Fruit fly (Drosophila melanogaster) whole organism, embryonic: Measurements from ENCODE around the gene CG16959.

Experiments used
- CG10431 ChIP-seq: fragments of 200-800 bp; sonication (Bioruptor generic); optimal IDR thresholded peaks from 3 replicates; lab custom pipeline; 2018; ENCODE audit warnings: missing biosample characterization, mild to moderate bottlenecking, missing genetic modification characterization
- CG10654 ChIP-seq: fragments of 200-800 bp; sonication (Bioruptor generic); optimal IDR thresholded peaks from 2 replicates; lab custom pipeline; 2016; ENCODE audit warnings: missing biosample characterization, missing genetic modification characterization
- CG11560 ChIP-seq: fragments of 200-800 bp; sonication (Bioruptor generic); IDR thresholded peaks from 3 replicates; pipeline ENCODE4 v1.3.6; 2022; ENCODE audit warnings: missing biosample characterization, missing genetic modification characterization
- CG12155 ChIP-seq: fragments of 200-800 bp; sonication (Bioruptor generic); optimal IDR thresholded peaks from 3 replicates; lab custom pipeline; 2016; ENCODE audit warnings: missing biosample characterization, missing genetic modification characterization
- CG14710 ChIP-seq: fragments of 200-800 bp; sonication (Bioruptor generic); optimal IDR thresholded peaks from 3 replicates; lab custom pipeline; 2019; ENCODE audit warnings: missing biosample characterization, mild to moderate bottlenecking, missing genetic modification characterization, moderate library complexity
- CG1602 ChIP-seq: fragments of 200-800 bp; sonication (Bioruptor generic); optimal IDR thresholded peaks from 3 replicates; lab custom pipeline; 2016; ENCODE audit warnings: missing biosample characterization, missing genetic modification characterization
- CG17568 ChIP-seq: fragments of 200-800 bp; sonication (Bioruptor generic); optimal IDR thresholded peaks from 2 replicates; lab custom pipeline; 2018; ENCODE audit warnings: missing biosample characterization, mild to moderate bottlenecking, missing genetic modification characterization, moderate library complexity
- CG18599 ChIP-seq: fragments of 200-800 bp; sonication (Bioruptor generic); optimal IDR thresholded peaks from 3 replicates; lab custom pipeline; 2017; ENCODE audit warnings: missing biosample characterization, missing genetic modification characterization, mild to moderate bottlenecking, moderate library complexity, missing genetic modification reagents
- CG18619 ChIP-seq: fragments of 200-800 bp; sonication (Bioruptor generic); optimal IDR thresholded peaks from 3 replicates; lab custom pipeline; 2017; ENCODE audit warnings: missing biosample characterization, mild to moderate bottlenecking, missing genetic modification characterization
- CG2116 ChIP-seq: fragments of 200-800 bp; sonication (Bioruptor generic); optimal IDR thresholded peaks from 3 replicates; lab custom pipeline; 2018; ENCODE audit warnings: missing biosample characterization, mild to moderate bottlenecking, missing genetic modification characterization
- CG2120 ChIP-seq: fragments of 200-800 bp; sonication (Bioruptor generic); optimal IDR thresholded peaks from 3 replicates; lab custom pipeline; 2016; ENCODE audit warnings: missing biosample characterization, missing genetic modification characterization
- CG2678 ChIP-seq: fragments of 200-800 bp; sonication (Bioruptor generic); optimal IDR thresholded peaks from 3 replicates; lab custom pipeline; 2019; ENCODE audit warnings: missing biosample characterization, mild to moderate bottlenecking, missing genetic modification characterization, moderate library complexity
- CG3281 ChIP-seq: fragments of 200-800 bp; sonication (Bioruptor generic); optimal IDR thresholded peaks from 3 replicates; lab custom pipeline; 2017; ENCODE audit warnings: missing biosample characterization, mild to moderate bottlenecking, missing genetic modification characterization
- CG3995 ChIP-seq: fragments of 200-800 bp; sonication (Bioruptor generic); optimal IDR thresholded peaks from 3 replicates; lab custom pipeline; 2016; ENCODE audit warnings: missing biosample characterization, missing genetic modification characterization
- CG4854 ChIP-seq: fragments of 200-800 bp; sonication (Bioruptor generic); optimal IDR thresholded peaks from 2 replicates; lab custom pipeline; 2016; ENCODE audit warnings: missing biosample characterization, missing genetic modification characterization, inconsistent platforms
- CG7839 ChIP-seq: fragments of 200-800 bp; sonication (Bioruptor generic); optimal IDR thresholded peaks from 3 replicates; lab custom pipeline; 2018; ENCODE audit warnings: missing biosample characterization, mild to moderate bottlenecking, missing genetic modification characterization, moderate library complexity
- CG8359 ChIP-seq: fragments of 200-800 bp; sonication (Bioruptor generic); optimal IDR thresholded peaks from 2 replicates; lab custom pipeline; 2017; ENCODE audit warnings: missing biosample characterization, mild to moderate bottlenecking, missing genetic modification characterization, borderline replicate concordance
- CG9797 ChIP-seq: fragments of 200-800 bp; sonication (Bioruptor generic); optimal IDR thresholded peaks from 3 replicates; lab custom pipeline; 2018; ENCODE audit warnings: missing biosample characterization, mild to moderate bottlenecking, missing genetic modification characterization
- CrebB ChIP-seq: fragments of 200-800 bp; sonication (Bioruptor generic); optimal IDR thresholded peaks from 3 replicates; lab custom pipeline; 2018; ENCODE audit warnings: missing biosample characterization, mild to moderate bottlenecking, missing genetic modification characterization
- E2f2 ChIP-seq: fragments of 200-800 bp; sonication (Bioruptor generic); IDR thresholded peaks from 2 replicates; pipeline ENCODE4 v1.3.6; 2022; ENCODE audit warnings: missing biosample characterization, missing genetic modification characterization
- Gsc ChIP-seq: fragments of 200-800 bp; sonication (Bioruptor generic); IDR thresholded peaks from 2 replicates; pipeline ENCODE4 v1.3.6; 2022; ENCODE audit warnings: missing biosample characterization, missing genetic modification characterization
- Jarid2 ChIP-seq: fragments of 200-800 bp; sonication (Bioruptor generic); optimal IDR thresholded peaks from 3 replicates; lab custom pipeline; 2017; ENCODE audit warnings: mild to moderate bottlenecking, missing biosample characterization, missing genetic modification reagents, missing genetic modification characterization
- MBD-R2 ChIP-seq: fragments of 200-800 bp; sonication (Bioruptor generic); IDR thresholded peaks from 2 replicates; pipeline ENCODE4 v1.3.6; 2022; ENCODE audit warnings: missing biosample characterization, missing genetic modification characterization
- NfI ChIP-seq: fragments of 200-800 bp; sonication (Bioruptor generic); optimal IDR thresholded peaks from 3 replicates; lab custom pipeline; 2018; ENCODE audit warnings: missing biosample characterization, mild to moderate bottlenecking, missing genetic modification characterization, moderate library complexity
- Oli ChIP-seq: fragments of 200-800 bp; sonication (Bioruptor generic); optimal IDR thresholded peaks from 2 replicates; lab custom pipeline; 2018; ENCODE audit warnings: missing biosample characterization, mild to moderate bottlenecking, missing genetic modification characterization, moderate library complexity
- Spps ChIP-seq: fragments of 200-800 bp; sonication (Bioruptor generic); optimal IDR thresholded peaks from 2 replicates; lab custom pipeline; 2018; ENCODE audit warnings: missing biosample characterization, mild to moderate bottlenecking, missing genetic modification characterization
- YL-1 ChIP-seq: fragments of 200-800 bp; sonication (Bioruptor generic); optimal IDR thresholded peaks from 3 replicates; lab custom pipeline; 2017; ENCODE audit warnings: missing biosample characterization, mild to moderate bottlenecking, missing genetic modification characterization
- ato ChIP-seq: fragments of 200-800 bp; sonication (Bioruptor generic); IDR thresholded peaks from 2 replicates; pipeline ENCODE4 v1.3.6; 2022; ENCODE audit warnings: missing biosample characterization, missing genetic modification characterization; ENCODE audit not compliant: partially characterized antibody
- az2 ChIP-seq: fragments of 200-800 bp; sonication (Bioruptor generic); optimal IDR thresholded peaks from 3 replicates; lab custom pipeline; 2016; ENCODE audit warnings: missing biosample characterization, missing genetic modification characterization
- crc ChIP-seq: fragments of 200-800 bp; sonication (Bioruptor generic); optimal IDR thresholded peaks from 2 replicates; lab custom pipeline; 2016; ENCODE audit warnings: missing biosample characterization, missing genetic modification characterization
- dan ChIP-seq: fragments of 200-800 bp; sonication (Bioruptor generic); IDR thresholded peaks from 2 replicates; pipeline ENCODE4 v1.3.6; 2022; ENCODE audit warnings: missing biosample characterization, missing genetic modification characterization
- dm ChIP-seq: fragments of 200-800 bp; sonication (Bioruptor generic); optimal IDR thresholded peaks from 3 replicates; lab custom pipeline; 2016; ENCODE audit warnings: missing biosample characterization, missing genetic modification characterization
- dmrt99B ChIP-seq: fragments of 200-800 bp; sonication (Bioruptor generic); optimal IDR thresholded peaks from 2 replicates; lab custom pipeline; 2018; ENCODE audit warnings: missing biosample characterization, mild to moderate bottlenecking, missing genetic modification characterization, moderate library complexity
- emc ChIP-seq: fragments of 200-800 bp; sonication (Bioruptor generic); optimal IDR thresholded peaks from 2 replicates; lab custom pipeline; 2016; ENCODE audit warnings: missing biosample characterization, missing genetic modification characterization
- esg ChIP-seq: fragments of 200-800 bp; sonication (Bioruptor generic); conservative IDR thresholded peaks from 2 replicates; pipeline ENCODE4 v1.3.6; 2022; ENCODE audit warnings: missing biosample characterization, missing genetic modification characterization
- ewg ChIP-seq: fragments of 200-800 bp; sonication (Bioruptor generic); optimal IDR thresholded peaks from 3 replicates; lab custom pipeline; 2017; ENCODE audit warnings: mild to moderate bottlenecking, missing biosample characterization, missing genetic modification reagents, missing genetic modification characterization
- gem ChIP-seq: fragments of 200-800 bp; sonication (Bioruptor generic); optimal IDR thresholded peaks from 2 replicates; lab custom pipeline; 2019; ENCODE audit warnings: missing biosample characterization, mild to moderate bottlenecking, missing genetic modification characterization, moderate library complexity
- gro ChIP-seq: fragments of 200-800 bp; sonication (Bioruptor generic); optimal IDR thresholded peaks from 2 replicates; lab custom pipeline; 2016; ENCODE audit warnings: missing biosample characterization, missing genetic modification characterization
- hbn ChIP-seq: fragments of 200-800 bp; sonication (Bioruptor generic); IDR thresholded peaks from 2 replicates; pipeline ENCODE4 v1.3.6; 2022; ENCODE audit warnings: missing biosample characterization, missing genetic modification characterization; ENCODE audit not compliant: partially characterized antibody
- inv ChIP-seq: fragments of 200-800 bp; sonication (Bioruptor generic); IDR thresholded peaks from 2 replicates; pipeline ENCODE4 v1.3.6; 2022; ENCODE audit warnings: missing biosample characterization, missing genetic modification characterization; ENCODE audit not compliant: partially characterized antibody
- nmo ChIP-seq: fragments of 200-800 bp; sonication (Bioruptor generic); optimal IDR thresholded peaks from 2 replicates; lab custom pipeline; 2018; ENCODE audit warnings: missing biosample characterization, mild to moderate bottlenecking, missing genetic modification characterization, moderate library complexity
- oc ChIP-seq: fragments of 200-800 bp; sonication (Bioruptor generic); optimal IDR thresholded peaks from 2 replicates; lab custom pipeline; 2018; ENCODE audit warnings: missing biosample characterization, mild to moderate bottlenecking, missing genetic modification characterization, moderate library complexity
- sens-2 ChIP-seq: fragments of 200-800 bp; sonication (Bioruptor generic); IDR thresholded peaks from 2 replicates; pipeline ENCODE4 v1.3.6; 2022; ENCODE audit warnings: missing biosample characterization, missing genetic modification characterization
- sr ChIP-seq: fragments of 200-800 bp; sonication (Bioruptor generic); IDR thresholded peaks from 3 replicates; pipeline ENCODE4 v1.3.6; 2022; ENCODE audit warnings: missing biosample characterization, missing genetic modification characterization
- stc ChIP-seq: fragments of 200-800 bp; sonication (Bioruptor generic); IDR thresholded peaks from 2 replicates; pipeline ENCODE4 v1.3.6; 2022; ENCODE audit warnings: missing biosample characterization, missing genetic modification characterization
- stwl ChIP-seq: fragments of 200-800 bp; sonication (Bioruptor generic); optimal IDR thresholded peaks from 3 replicates; lab custom pipeline; 2018; ENCODE audit warnings: missing biosample characterization, mild to moderate bottlenecking, missing genetic modification characterization, moderate library complexity
- tll ChIP-seq, 2 experiments: fragments of 200-800 bp in 1 of 2; fragments of >200 bp in 1 of 2; sonication (Bioruptor generic) in 1 of 2; optimal IDR thresholded peaks; 2 replicates each; lab custom pipeline; 2017 to 2019; ENCODE audit warnings: missing biosample characterization in 2 of 2, missing genetic modification characterization in 2 of 2, mild to moderate bottlenecking in 1 of 2, moderate library complexity in 1 of 2
- usp ChIP-seq: fragments of >200 bp; optimal IDR thresholded peaks from 2 replicates; lab custom pipeline; 2017; ENCODE audit warnings: missing biosample characterization, missing genetic modification characterization
- zfh2 ChIP-seq: fragments of 200-800 bp; sonication (Bioruptor generic); optimal IDR thresholded peaks from 2 replicates; lab custom pipeline; 2016; ENCODE audit warnings: missing biosample characterization, missing genetic modification characterization

Gene CG16959

dm6 chr3L:15094589-15095288, 30.4 kb downstream of the CG16959 start, which contains the start of the genes sstn, Plp and GlyRS (continued):
- TF ChIP-seq Gsc: no peak
- TF ChIP-seq CG1602 (GFP tag; lab: Kevin White, UChicago): peak; percentile 26
- TF ChIP-seq oc (tag; lab: Kevin White, UChicago): peak; percentile 26
- TF ChIP-seq CG10431 (GFP tag; lab: Kevin White, UChicago): peak; percentile 7
- TF ChIP-seq NfI (GFP tag; lab: Kevin White, UChicago): peak; percentile 57
- TF ChIP-seq gro (GFP tag; lab: Kevin White, UChicago): no peak
- TF ChIP-seq usp (GFP tag; lab: Kevin White, UChicago): no peak
- no peak for TF ChIP-seq crc (GFP tag; lab: Kevin White, UChicago)
- TF ChIP-seq stc: no peak
- peak in 1 of 2 experiments; percentile 13 for TF ChIP-seq tll (GFP tag; optimal IDR thresholded peaks at IDR 0.05; lab: Kevin White, UChicago)
- no peak for TF ChIP-seq CrebB (tag; lab: Kevin White, UChicago)
- peak; percentile 59 for TF ChIP-seq CG18599 (GFP tag; lab: Kevin White, UChicago)
- TF ChIP-seq CG2120 (GFP tag; lab: Kevin White, UChicago): peak; percentile 22
- TF ChIP-seq E2f2 (GFP tag; lab: Robert Waterston, UW): no peak
- TF ChIP-seq gem (tag; lab: Kevin White, UChicago): peak; percentile 59
- TF ChIP-seq Oli (tag; lab: Kevin White, UChicago): peak; percentile 35
- peak; percentile 14 for TF ChIP-seq zfh2 (GFP tag; lab: Kevin White, UChicago)
- TF ChIP-seq CG11560 (tag; lab: Robert Waterston, UW): no peak
- no peak for TF ChIP-seq CG17568 (GFP tag; lab: Kevin White, UChicago)
- TF ChIP-seq CG12155: peak; percentile 31
- TF ChIP-seq CG10654 (GFP tag; lab: Kevin White, UChicago): peak; percentile 29
- no peak for TF ChIP-seq sr (GFP tag; lab: Robert Waterston, UW)
- TF ChIP-seq CG18619 (GFP tag; lab: Kevin White, UChicago): peak; percentile 57
- TF ChIP-seq inv (GFP tag; lab: Robert Waterston, UW): peak; percentile 49
- no peak for TF ChIP-seq dm (GFP tag; lab: Kevin White, UChicago)
- peak; percentile 39 for TF ChIP-seq CG3281 (GFP tag; lab: Kevin White, UChicago)
- peak; percentile 58 for TF ChIP-seq nmo (GFP tag; lab: Kevin White, UChicago)
- TF ChIP-seq hbn (GFP tag; lab: Robert Waterston, UW): peak; percentile 43; the same call in 1 of the 2 replicates
- TF ChIP-seq Jarid2: peak; percentile 61
- peak; percentile 58 for TF ChIP-seq CG2116 (GFP tag; lab: Kevin White, UChicago)
- no peak for TF ChIP-seq sens-2 (GFP tag; lab: Robert Waterston, UW)
- TF ChIP-seq CG4854 (GFP tag; lab: Kevin White, UChicago): no peak
- TF ChIP-seq stwl (tag; lab: Kevin White, UChicago): peak; percentile 56
- TF ChIP-seq YL-1: peak; percentile 42
- TF ChIP-seq dan (GFP tag; lab: Robert Waterston, UW): no peak
- no peak for TF ChIP-seq esg (GFP tag; lab: Robert Waterston, UW)
- peak; percentile 18 for TF ChIP-seq ewg (GFP tag; lab: Kevin White, UChicago)
- peak; percentile 5 for TF ChIP-seq CG9797 (GFP tag; lab: Kevin White, UChicago)
- peak; percentile 47; the same call in 1 of the 2 replicates for TF ChIP-seq MBD-R2 (GFP tag; lab: Robert Waterston, UW)
- peak; percentile 57 for TF ChIP-seq CG7839 (tag; lab: Kevin White, UChicago)
- TF ChIP-seq CG2678: peak; percentile 61
- peak; percentile 68 for TF ChIP-seq CG14710 (tag; lab: Kevin White, UChicago)
- TF ChIP-seq ato (GFP tag; lab: Robert Waterston, UW): 0 out of 2 replicates have a peak, but pooled peaks have one; percentile 20
- no peak for TF ChIP-seq CG8359 (GFP tag; lab: Kevin White, UChicago)
- no peak for TF ChIP-seq Spps (tag; lab: Kevin White, UChicago)
- peak; percentile 23 for TF ChIP-seq dmrt99B (tag; lab: Kevin White, UChicago)
- peak; percentile 98 for TF ChIP-seq CG3995
- no peak for TF ChIP-seq emc
- peak; percentile 20 for TF ChIP-seq az2 (GFP tag; lab: Kevin White, UChicago)
